Worm (Caenorhabditis elegans) whole organism, early embryonic: ENCODE measurements around the gene cri-3.
A peak's percentile ranks its signal among the peaks of the same experiment; 100 is the strongest.

Experiments used
- B0310.2 ChIP-seq: sonication (generic microtip); optimal IDR thresholded peaks from 2 replicates; lab custom pipeline; 2016; ENCODE audit warnings: mild to moderate bottlenecking, missing genetic modification characterization, missing compliant biosample characterization
- F13C5.2 ChIP-seq: sonication (generic microtip); optimal IDR thresholded peaks from 2 replicates; lab custom pipeline; 2017; ENCODE audit warnings: mild to moderate bottlenecking, missing genetic modification characterization, inconsistent platforms, missing compliant biosample characterization
- aly-1 ChIP-seq: sonication (generic microtip); optimal IDR thresholded peaks from 2 replicates; lab custom pipeline; 2016; ENCODE audit warnings: missing genetic modification characterization, missing compliant biosample characterization
- ama-1 ChIP-seq: fragments of 150-350 bp; optimal IDR thresholded peaks from 2 replicates; lab custom pipeline; 2014
- ceh-13 ChIP-seq: fragments of 200-800 bp; sonication (Bioruptor generic); optimal IDR thresholded peaks from 2 replicates; lab custom pipeline; 2018; ENCODE audit warnings: mild to moderate bottlenecking, missing genetic modification characterization, missing compliant biosample characterization
- ceh-36 ChIP-seq: sonication (generic microtip); optimal IDR thresholded peaks from 2 replicates; lab custom pipeline; 2016; ENCODE audit warnings: missing genetic modification characterization, inconsistent platforms, missing compliant biosample characterization
- ets-7 ChIP-seq: sonication (generic microtip); optimal IDR thresholded peaks from 2 replicates; lab custom pipeline; 2016; ENCODE audit warnings: missing genotype, missing genetic modification characterization, missing compliant biosample characterization
- flt-1 ChIP-seq: fragments of 200-800 bp; sonication (Bioruptor generic); IDR thresholded peaks from 2 replicates; pipeline ENCODE4 v1.3.6; 2022; ENCODE audit warnings: missing genetic modification characterization, missing compliant biosample characterization
- hmbx-1 ChIP-seq: sonication (generic microtip); optimal IDR thresholded peaks from 2 replicates; lab custom pipeline; 2016; ENCODE audit warnings: mild to moderate bottlenecking, missing genetic modification characterization, missing compliant biosample characterization
- hmg-4 ChIP-seq: fragments of 200-800 bp; sonication (Bioruptor generic); optimal IDR thresholded peaks from 2 replicates; lab custom pipeline; 2018; ENCODE audit warnings: mild to moderate bottlenecking, missing genetic modification characterization, missing compliant biosample characterization
- hnd-1 ChIP-seq: sonication (generic microtip); optimal IDR thresholded peaks from 2 replicates; lab custom pipeline; 2016; ENCODE audit warnings: missing genetic modification characterization, missing compliant biosample characterization
- pes-1 ChIP-seq: fragments of 200-800 bp; sonication (Bioruptor generic); IDR thresholded peaks from 2 replicates; pipeline ENCODE4 v1.3.6; 2022; ENCODE audit warnings: missing genetic modification reagents, missing genetic modification characterization, missing compliant biosample characterization
- scrt-1 ChIP-seq: fragments of 200-800 bp; sonication (Bioruptor generic); IDR thresholded peaks from 2 replicates; pipeline ENCODE4 v1.3.6; 2022; ENCODE audit warnings: missing genetic modification characterization, missing compliant biosample characterization
- sea-1 ChIP-seq: fragments of 200-800 bp; sonication (Bioruptor generic); conservative IDR thresholded peaks from 2 replicates; pipeline ENCODE4 v1.3.6; 2022; ENCODE audit warnings: missing genetic modification characterization, missing compliant biosample characterization
- tbx-11 ChIP-seq: fragments of 200-800 bp; sonication (Bioruptor generic); IDR thresholded peaks from 2 replicates; pipeline ENCODE4 v1.3.6; 2022; ENCODE audit warnings: missing genetic modification characterization, missing compliant biosample characterization
- tbx-37 ChIP-seq: fragments of 200-800 bp; sonication (Bioruptor generic); conservative IDR thresholded peaks from 2 replicates; pipeline ENCODE4 v1.3.6; 2022; ENCODE audit warnings: missing genetic modification reagents, missing genetic modification characterization, missing compliant biosample characterization
- tra-4 ChIP-seq: sonication (generic microtip); optimal IDR thresholded peaks from 2 replicates; lab custom pipeline; 2017; ENCODE audit warnings: missing genetic modification characterization, missing compliant biosample characterization

The cri-3 gene

ce11 chrIII:3370770-3371169 is 25.4 kb upstream of the cri-3 start:
- TF ChIP-seq tbx-11 (GFP tag; lab: Robert Waterston, UW) (no peak), F13C5.2 (tag; lab: Kevin White, UChicago) (no peak), flt-1 (no peak)

ce11 chrIII:3372278-3372677 is 23.9 kb upstream of the cri-3 start:
- TF ChIP-seq hmbx-1 (tag; lab: Kevin White, UChicago) (no peak), ets-7 (no peak), pes-1 (GFP tag; lab: Robert Waterston, UW) (no peak), hnd-1 (no peak), sea-1 (GFP tag; lab: Robert Waterston, UW) (no peak), B0310.2 (tag; lab: Kevin White, UChicago) (no peak), aly-1 (tag; lab: Kevin White, UChicago) (no peak), ceh-13 (GFP tag; lab: Kevin White, UChicago) (no peak), F13C5.2 (tag; lab: Kevin White, UChicago) (no peak), hmg-4 (GFP tag; lab: Kevin White, UChicago) (no peak), tbx-11 (GFP tag; lab: Robert Waterston, UW) (no peak), tra-4 (no peak), flt-1 (no peak), ama-1 (no peak), tbx-37 (GFP tag; lab: Robert Waterston, UW) (no peak), ceh-36 (tag; lab: Kevin White, UChicago) (no peak), scrt-1 (GFP tag; lab: Robert Waterston, UW) (no peak)

- TF ChIP-seq tra-4: no peak
Measured at ce11 chrIII:3377134-3377533, 19.0 kb upstream of the cri-3 start.

- TF ChIP-seq tbx-11 (GFP tag; lab: Robert Waterston, UW) (no peak), ama-1 (no peak), F13C5.2 (tag; lab: Kevin White, UChicago) (no peak), sea-1 (GFP tag; lab: Robert Waterston, UW) (no peak), ets-7 (no peak), flt-1 (no peak), ceh-13 (GFP tag; lab: Kevin White, UChicago) (no peak), ceh-36 (tag; lab: Kevin White, UChicago) (no peak), hmbx-1 (tag; lab: Kevin White, UChicago) (no peak), aly-1 (tag; lab: Kevin White, UChicago) (no peak), scrt-1 (GFP tag; lab: Robert Waterston, UW) (no peak), pes-1 (GFP tag; lab: Robert Waterston, UW) (no peak), hnd-1 (no peak), tbx-37 (GFP tag; lab: Robert Waterston, UW) (no peak), hmg-4 (GFP tag; lab: Kevin White, UChicago) (no peak), tra-4 (no peak), B0310.2 (tag; lab: Kevin White, UChicago) (no peak)
Measured at ce11 chrIII:3377700-3378099, 18.5 kb upstream of the cri-3 start.

- TF ChIP-seq hmg-4 (GFP tag; lab: Kevin White, UChicago): no peak
- TF ChIP-seq hmbx-1 (tag; lab: Kevin White, UChicago): no peak
- TF ChIP-seq B0310.2 (tag; lab: Kevin White, UChicago): no peak
- TF ChIP-seq ceh-13 (GFP tag; lab: Kevin White, UChicago): no peak
- TF ChIP-seq pes-1 (GFP tag; lab: Robert Waterston, UW): no peak
- no peak for TF ChIP-seq sea-1 (GFP tag; lab: Robert Waterston, UW)
- TF ChIP-seq hnd-1: no peak
- TF ChIP-seq F13C5.2 (tag; lab: Kevin White, UChicago): no peak
- TF ChIP-seq flt-1: no peak
- TF ChIP-seq aly-1 (tag; lab: Kevin White, UChicago): no peak
- TF ChIP-seq ets-7: no peak
- TF ChIP-seq ceh-36 (tag; lab: Kevin White, UChicago): no peak
- no peak for TF ChIP-seq tbx-37 (GFP tag; lab: Robert Waterston, UW)
- no peak for TF ChIP-seq tbx-11 (GFP tag; lab: Robert Waterston, UW)
- no peak for TF ChIP-seq scrt-1 (GFP tag; lab: Robert Waterston, UW)
- TF ChIP-seq ama-1: no peak
- TF ChIP-seq tra-4: no peak
Measured at ce11 chrIII:3381866-3382265, 14.3 kb upstream of the cri-3 start.

- TF ChIP-seq ama-1: no peak
- no peak for TF ChIP-seq pes-1 (GFP tag; lab: Robert Waterston, UW)
- TF ChIP-seq F13C5.2 (tag; lab: Kevin White, UChicago): no peak
- no peak for TF ChIP-seq tbx-37 (GFP tag; lab: Robert Waterston, UW)
- no peak for TF ChIP-seq aly-1 (tag; lab: Kevin White, UChicago)
- no peak for TF ChIP-seq flt-1
- TF ChIP-seq hnd-1: no peak
- no peak for TF ChIP-seq scrt-1 (GFP tag; lab: Robert Waterston, UW)
- no peak for TF ChIP-seq tbx-11 (GFP tag; lab: Robert Waterston, UW)
- no peak for TF ChIP-seq hmg-4 (GFP tag; lab: Kevin White, UChicago)
- TF ChIP-seq ets-7: no peak
- TF ChIP-seq B0310.2 (tag; lab: Kevin White, UChicago): no peak
Measured at ce11 chrIII:3382465-3382864, 13.7 kb upstream of the cri-3 start.

- no peak for TF ChIP-seq F13C5.2 (tag; lab: Kevin White, UChicago)
- TF ChIP-seq tbx-11 (GFP tag; lab: Robert Waterston, UW): peak; percentile 57; the same call in 1 of the 2 replicates
- no peak; the same call in 1 of the 2 replicates for TF ChIP-seq tbx-37 (GFP tag; lab: Robert Waterston, UW)
- 0 out of 2 replicates have a peak, but pooled peaks have one; percentile 19 for TF ChIP-seq flt-1
- TF ChIP-seq pes-1 (GFP tag; lab: Robert Waterston, UW): peak; percentile 78
- TF ChIP-seq ama-1: no peak
- TF ChIP-seq tra-4: no peak
- TF ChIP-seq scrt-1 (GFP tag; lab: Robert Waterston, UW): peak; percentile 66
- no peak for TF ChIP-seq ceh-13 (GFP tag; lab: Kevin White, UChicago)
- TF ChIP-seq hmg-4 (GFP tag; lab: Kevin White, UChicago): peak; percentile 58
- peak; percentile 52 for TF ChIP-seq ceh-36 (tag; lab: Kevin White, UChicago)
Measured at ce11 chrIII:3389426-3390020, 6.6 kb upstream of the cri-3 start, which contains the start of the genes elmd-1 and hecw-1. TSS of gene elmd-1 (plus strand) at chrIII:3389919. TSS of gene hecw-1 (minus strand) at chrIII:3389970.
